Worm (Caenorhabditis elegans) whole organism, L4/young adult: ENCODE data around the gene fbxa-30.
"Not testable (repeated sequence)": the region's sequence is repeated elsewhere in the genome, so short reads cannot be mapped to it uniquely, and the experiment has no call there.

ENCODE experiments used
- W03F9.2 ChIP-seq: fragments of 150-350 bp; optimal IDR thresholded peaks from 2 replicates; lab custom pipeline; 2014; ENCODE audit warnings: missing biosample characterization, missing genetic modification characterization
- dao-5 ChIP-seq: sonication (generic microtip); optimal IDR thresholded peaks from 2 replicates; lab custom pipeline; 2016; ENCODE audit warnings: missing genotype, missing genetic modification characterization, moderate library complexity, missing compliant biosample characterization
- him-1 ChIP-seq: sonication (generic microtip); optimal IDR thresholded peaks from 2 replicates; lab custom pipeline; 2016; ENCODE audit warnings: missing genotype, missing genetic modification reagents, missing genetic modification characterization, missing compliant biosample characterization

fbxa-30 gene

ce11 chrIII:1288473-1289056 lies 13.2 kb upstream of the fbxa-30 start, which contains the start of gene fbxa-50:
TSS of gene fbxa-50 (minus strand) at chrIII:1288523.
- TF ChIP-seq dao-5 (tag; lab: Kevin White, UChicago) = no peak
- TF ChIP-seq W03F9.2 (tag; lab: Kevin White, UChicago) = no peak

- TF ChIP-seq W03F9.2 (tag; lab: Kevin White, UChicago) (no peak), dao-5 (tag; lab: Kevin White, UChicago) (no peak), him-1 (tag; lab: Kevin White, UChicago) (no peak)
Observed at ce11 chrIII:1284584-1285046, 9.2 kb upstream of the fbxa-30 start, which contains the start of gene fbxa-37. TSS of gene fbxa-37 (plus strand) at chrIII:1284996.

- no peak for TF ChIP-seq dao-5 (tag; lab: Kevin White, UChicago)
- TF ChIP-seq W03F9.2 (tag; lab: Kevin White, UChicago) = no peak
- TF ChIP-seq him-1 (tag; lab: Kevin White, UChicago) = no peak
Observed at ce11 chrIII:1279197-1279596, 3.8 kb upstream of the fbxa-30 start.

- TF ChIP-seq him-1 (tag; lab: Kevin White, UChicago) (no peak), dao-5 (tag; lab: Kevin White, UChicago) (no peak), W03F9.2 (tag; lab: Kevin White, UChicago) (no peak)
Observed at ce11 chrIII:1273655-1274328, 1.6 kb downstream of the fbxa-30 start, which contains the start of gene fbxa-29. TSS of gene fbxa-29 (minus strand) at chrIII:1273705.

- TF ChIP-seq W03F9.2 (tag; lab: Kevin White, UChicago) (no peak), him-1 (tag; lab: Kevin White, UChicago) (no peak), dao-5 (tag; lab: Kevin White, UChicago) (no peak)
Observed at ce11 chrIII:1271378-1271926, 4.0 kb downstream of the fbxa-30 start, which contains the start of gene fbxa-31. TSS of gene fbxa-31 (minus strand) at chrIII:1271428.

- TF ChIP-seq W03F9.2 (tag; lab: Kevin White, UChicago) (no peak), dao-5 (tag; lab: Kevin White, UChicago) (no peak), him-1 (tag; lab: Kevin White, UChicago) (no peak)
Observed at ce11 chrIII:1269156-1269555, 6.3 kb downstream of the fbxa-30 start, which contains the start of gene fbxa-32. TSS of gene fbxa-32 (minus strand) at chrIII:1269256.

ce11 chrIII:1266799-1267198 lies 8.6 kb downstream of the fbxa-30 start, which contains the start of gene fbxa-151:
TSS of gene fbxa-151 (minus strand) at chrIII:1266899.
- TF ChIP-seq dao-5, him-1, W03F9.2 (tag; lab: Kevin White, UChicago): not testable (repeated sequence)

- not testable (repeated sequence) for TF ChIP-seq him-1, dao-5, W03F9.2 (tag; lab: Kevin White, UChicago)
Observed at ce11 chrIII:1263692-1264091, 11.7 kb downstream of the fbxa-30 start, which contains the start of gene srz-9. TSS of gene srz-9 (plus strand) at chrIII:1263992.

- TF ChIP-seq W03F9.2, him-1, dao-5 (tag; lab: Kevin White, UChicago): not testable (repeated sequence)
Observed at ce11 chrIII:1258358-1258757, 17.1 kb downstream of the fbxa-30 start, which contains the start of gene fbxa-78. TSS of gene fbxa-78 (minus strand) at chrIII:1258458.

- not testable (repeated sequence) for TF ChIP-seq W03F9.2, dao-5, him-1 (tag; lab: Kevin White, UChicago)
Observed at ce11 chrIII:1256519-1256918, 18.9 kb downstream of the fbxa-30 start, which contains the start of gene fbxa-208. TSS of gene fbxa-208 (plus strand) at chrIII:1256819.

ce11 chrIII:1249111-1249583 lies 26.3 kb downstream of the fbxa-30 start, which contains the start of the genes fbxa-76 and fbxa-77:
TSS of gene fbxa-76 (minus strand) at chrIII:1249161.
TSS of gene fbxa-77 (plus strand) at chrIII:1249475.
- TF ChIP-seq him-1 (tag; lab: Kevin White, UChicago) (no peak), W03F9.2 (tag; lab: Kevin White, UChicago) (no peak), dao-5 (tag; lab: Kevin White, UChicago) (no peak)

- TF ChIP-seq W03F9.2 (tag; lab: Kevin White, UChicago) (no peak), him-1 (tag; lab: Kevin White, UChicago) (no peak), dao-5 (tag; lab: Kevin White, UChicago) (no peak)
Observed at ce11 chrIII:1248335-1248734, 27.1 kb downstream of the fbxa-30 start.
